Fruit fly (Drosophila melanogaster): ENCODE data around the gene CG13454.

DNA sequence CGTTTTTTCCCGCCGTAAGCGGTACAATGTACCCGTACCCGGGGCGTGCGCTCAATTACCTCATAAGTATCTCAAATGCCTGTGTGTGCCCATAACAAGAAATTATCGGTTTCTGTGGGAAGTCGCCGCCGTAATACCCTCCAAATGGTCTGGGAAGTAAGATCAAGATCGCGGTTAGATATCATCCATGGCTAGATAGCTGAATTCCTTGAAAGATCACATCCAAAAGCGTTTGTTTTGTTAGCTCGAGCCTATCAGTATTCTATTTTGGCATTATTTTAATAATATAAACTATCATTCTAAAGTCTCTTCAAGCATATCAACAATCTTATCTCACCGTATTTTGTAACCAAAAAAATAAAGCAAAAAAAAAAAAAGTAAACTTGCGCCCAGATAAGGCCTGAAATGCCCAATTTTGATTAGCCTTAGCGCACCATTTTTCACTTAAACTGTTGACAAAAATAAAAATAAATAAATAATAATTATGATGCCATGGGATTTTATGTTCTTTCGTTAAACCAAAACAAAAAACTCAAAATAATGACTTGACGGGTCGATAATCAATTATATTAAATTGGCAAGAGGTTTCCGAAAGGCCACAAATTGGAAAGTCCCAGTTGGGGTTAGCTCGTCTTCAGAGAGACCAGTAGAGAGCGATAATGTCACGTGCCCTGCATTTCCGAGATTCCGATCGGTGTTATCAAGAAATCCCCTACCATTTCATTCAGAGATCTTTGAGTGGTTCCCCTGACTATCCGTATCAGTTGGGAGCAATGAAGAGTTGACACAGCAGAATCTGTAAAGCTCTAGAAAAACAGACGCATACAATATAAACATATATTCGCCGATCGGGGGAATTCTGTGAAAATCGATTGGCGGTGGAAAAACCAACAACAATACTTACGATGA is 22.0 kb upstream of the CG13454 start:
- TF ChIP-seq pan (optimal IDR thresholded peaks at IDR 0.05) = no peak
- TF ChIP-seq Dll (optimal IDR thresholded peaks at IDR 0.05) = no peak
- TF ChIP-seq psq (optimal IDR thresholded peaks at IDR 0.05) = no peak
- no peak for TF ChIP-seq EcR (GFP tag; optimal IDR thresholded peaks at IDR 0.05)
- TF ChIP-seq usp (GFP tag; optimal IDR thresholded peaks at IDR 0.05) = no peak

All from whole organism.